Fruit fly (Drosophila melanogaster): ENCODE results near the gene Snap24.

DNA sequence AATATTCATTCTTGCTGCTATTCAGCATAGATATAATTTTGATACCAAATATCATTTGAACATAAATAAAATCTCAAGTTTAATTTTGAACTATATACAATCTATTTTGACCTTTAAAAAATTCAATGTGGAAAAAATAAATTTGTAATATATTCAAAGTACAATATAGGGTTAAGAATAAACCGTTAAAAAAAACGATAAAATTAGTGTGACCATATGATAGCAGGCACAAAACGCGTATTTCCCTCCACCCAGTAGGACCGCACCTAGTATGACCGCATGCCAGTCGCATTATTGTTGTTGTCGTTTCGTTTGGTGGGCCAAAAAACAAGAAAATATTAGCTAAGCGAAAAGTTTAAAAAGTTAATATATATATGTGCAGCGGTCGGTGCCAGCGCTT lies 30.1 kb upstream of the Snap24 start, which contains the start of gene CG8516:
- TF ChIP-seq kah (GFP tag; optimal IDR thresholded peaks at IDR 0.05) = no peak
- TF ChIP-seq CG10462 (GFP tag; optimal IDR thresholded peaks at IDR 0.05) = peak; percentile 17

All from whole organism, embryonic.